Fruit fly (Drosophila melanogaster) whole organism, embryonic: ENCODE results near the gene CG7069.

Experiments used
- Adf1 ChIP-seq: fragments of 200-800 bp; sonication (Bioruptor generic); IDR thresholded peaks from 2 replicates; pipeline ENCODE4 v1.3.6; 2022; ENCODE audit warnings: missing biosample characterization, missing genetic modification characterization
- Atf6 ChIP-seq: fragments of 200-800 bp; sonication (Bioruptor generic); IDR thresholded peaks from 2 replicates; pipeline ENCODE4 v1.3.6; 2022; ENCODE audit warnings: missing biosample characterization, missing genetic modification characterization
- Bgb ChIP-seq: fragments of 200-800 bp; sonication (Bioruptor generic); IDR thresholded peaks from 2 replicates; pipeline ENCODE4 v1.3.6; 2022; ENCODE audit warnings: missing biosample characterization, missing genetic modification characterization; ENCODE audit not compliant: partially characterized antibody
- CG10267 ChIP-seq: fragments of 200-800 bp; sonication (Bioruptor generic); optimal IDR thresholded peaks from 2 replicates; lab custom pipeline; 2018; ENCODE audit warnings: missing biosample characterization, mild to moderate bottlenecking, missing genetic modification characterization, moderate library complexity
- CG10274 ChIP-seq: fragments of 200-800 bp; sonication (Bioruptor generic); optimal IDR thresholded peaks from 3 replicates; lab custom pipeline; 2017; ENCODE audit warnings: missing biosample characterization, mild to moderate bottlenecking, missing genetic modification characterization
- CG11695 ChIP-seq: fragments of 200-800 bp; sonication (Bioruptor generic); IDR thresholded peaks from 3 replicates; pipeline ENCODE4 v1.3.6; 2022; ENCODE audit warnings: missing biosample characterization, missing genetic modification characterization
- CG13123 ChIP-seq: fragments of 200-800 bp; sonication (Bioruptor generic); optimal IDR thresholded peaks from 2 replicates; lab custom pipeline; 2016; ENCODE audit warnings: missing biosample characterization, missing genetic modification characterization
- CG14050 ChIP-seq: fragments of 200-800 bp; sonication (Bioruptor generic); IDR thresholded peaks from 3 replicates; pipeline ENCODE4 v1.3.6; 2022; ENCODE audit warnings: missing biosample characterization, missing genetic modification characterization
- CG14667 ChIP-seq: fragments of 200-800 bp; sonication (Bioruptor generic); IDR thresholded peaks from 2 replicates; pipeline ENCODE4 v1.3.6; 2022; ENCODE audit warnings: missing biosample characterization, missing genetic modification characterization
- CG15514 ChIP-seq: fragments of 200-800 bp; sonication (Bioruptor generic); optimal IDR thresholded peaks from 3 replicates; lab custom pipeline; 2017; ENCODE audit warnings: missing biosample characterization, missing genetic modification characterization, mild to moderate bottlenecking, moderate library complexity, missing genetic modification reagents
- CG2199 ChIP-seq: fragments of 200-800 bp; sonication (Bioruptor generic); IDR thresholded peaks from 3 replicates; pipeline ENCODE4 v1.3.6; 2022; ENCODE audit warnings: missing biosample characterization, missing genetic modification characterization
- CG2202 ChIP-seq: fragments of 200-800 bp; sonication (Bioruptor generic); optimal IDR thresholded peaks from 2 replicates; lab custom pipeline; 2018; ENCODE audit warnings: missing biosample characterization, mild to moderate bottlenecking, missing genetic modification characterization
- CG2712 ChIP-seq: fragments of 200-800 bp; optimal IDR thresholded peaks from 3 replicates; lab custom pipeline; 2019; ENCODE audit warnings: missing biosample characterization, mild to moderate bottlenecking, missing genetic modification characterization, moderate library complexity
- CG2875 ChIP-seq: fragments of 200-800 bp; sonication (Bioruptor generic); optimal IDR thresholded peaks from 2 replicates; lab custom pipeline; 2017; ENCODE audit warnings: missing biosample characterization, mild to moderate bottlenecking, missing genetic modification characterization, missing genetic modification reagents
- CG4404 ChIP-seq: fragments of 200-800 bp; sonication (Bioruptor generic); IDR thresholded peaks from 2 replicates; pipeline ENCODE4 v1.3.6; 2022; ENCODE audit warnings: missing biosample characterization, missing genetic modification characterization
- CG6254 ChIP-seq: fragments of 200-800 bp; sonication (Bioruptor generic); optimal IDR thresholded peaks from 3 replicates; lab custom pipeline; 2017; ENCODE audit warnings: mild to moderate bottlenecking, missing biosample characterization, missing genetic modification reagents, missing genetic modification characterization
- CG6689 ChIP-seq: fragments of 200-800 bp; sonication (Bioruptor generic); IDR thresholded peaks from 2 replicates; pipeline ENCODE4 v1.3.6; 2022; ENCODE audit warnings: missing biosample characterization, missing genetic modification characterization
- CG8924 ChIP-seq: fragments of 200-800 bp; optimal IDR thresholded peaks from 3 replicates; lab custom pipeline; 2019; ENCODE audit warnings: missing biosample characterization, mild to moderate bottlenecking, missing genetic modification characterization, moderate library complexity
- CG9817 ChIP-seq: fragments of 200-800 bp; sonication (Bioruptor generic); optimal IDR thresholded peaks from 2 replicates; lab custom pipeline; 2018; ENCODE audit warnings: missing biosample characterization, mild to moderate bottlenecking, missing genetic modification characterization, moderate library complexity
- D ChIP-seq, 2 experiments: fragments of 200-800 bp in 1 of 2; fragments of >200 bp in 1 of 2; sonication (Bioruptor generic) in 1 of 2; optimal IDR thresholded peaks; 2 replicates in 1 of 2; 3 replicates in 1 of 2; lab custom pipeline; 2017; ENCODE audit warnings: mild to moderate bottlenecking in 1 of 2, missing biosample characterization in 1 of 2, missing genetic modification characterization in 1 of 2, missing genetic modification reagents in 1 of 2
- Dbx ChIP-seq: fragments of 200-800 bp; sonication (Bioruptor generic); IDR thresholded peaks from 3 replicates; pipeline ENCODE4 v1.3.6; 2022; ENCODE audit warnings: missing biosample characterization, missing genetic modification characterization
- H15 ChIP-seq: fragments of 200-800 bp; sonication (Bioruptor generic); IDR thresholded peaks from 3 replicates; pipeline ENCODE4 v1.3.6; 2022; ENCODE audit warnings: missing biosample characterization, missing genetic modification characterization
- HLH3B ChIP-seq: fragments of 200-800 bp; sonication (Bioruptor generic); IDR thresholded peaks from 2 replicates; pipeline ENCODE4 v1.3.6; 2022; ENCODE audit warnings: missing biosample characterization, missing genetic modification characterization
- Mad ChIP-seq: fragments of 200-800 bp; sonication (Bioruptor generic); optimal IDR thresholded peaks from 2 replicates; lab custom pipeline; 2016; ENCODE audit warnings: missing biosample characterization, missing genetic modification characterization
- Mrtf ChIP-seq: fragments of 200-800 bp; sonication (Bioruptor generic); IDR thresholded peaks from 3 replicates; pipeline ENCODE4 v1.3.6; 2022; ENCODE audit warnings: missing biosample characterization, missing genetic modification characterization
- Scr ChIP-seq: fragments of 200-800 bp; sonication (Bioruptor generic); IDR thresholded peaks from 2 replicates; pipeline ENCODE4 v1.3.6; 2022; ENCODE audit warnings: missing biosample characterization, missing genetic modification characterization; ENCODE audit not compliant: partially characterized antibody
- Sox100B ChIP-seq: fragments of 200-800 bp; sonication (Bioruptor generic); optimal IDR thresholded peaks from 3 replicates; lab custom pipeline; 2018; ENCODE audit warnings: missing biosample characterization, mild to moderate bottlenecking, missing genetic modification characterization
- Sry-β ChIP-seq: fragments of 200-800 bp; sonication (Bioruptor generic); optimal IDR thresholded peaks from 2 replicates; lab custom pipeline; 2018; ENCODE audit warnings: missing biosample characterization, mild to moderate bottlenecking, missing genetic modification characterization, moderate library complexity
- Xbp1 ChIP-seq: fragments of 200-800 bp; sonication (Bioruptor generic); optimal IDR thresholded peaks from 3 replicates; lab custom pipeline; 2016; ENCODE audit warnings: missing biosample characterization, mild to moderate bottlenecking, missing genetic modification characterization
- bcd ChIP-seq: fragments of 200-800 bp; sonication (Bioruptor generic); optimal IDR thresholded peaks from 2 replicates; lab custom pipeline; 2017; ENCODE audit warnings: missing biosample characterization, mild to moderate bottlenecking, missing genetic modification characterization
- bsh ChIP-seq, 2 experiments: fragments of 200-800 bp; sonication (Bioruptor generic); optimal IDR thresholded peaks; 2 replicates each; lab custom pipeline; 2017 to 2018; ENCODE audit warnings: mild to moderate bottlenecking in 2 of 2, missing biosample characterization in 2 of 2, missing genetic modification characterization in 2 of 2, moderate library complexity in 1 of 2
- cato ChIP-seq: fragments of 200-800 bp; sonication (Bioruptor generic); optimal IDR thresholded peaks from 2 replicates; lab custom pipeline; 2016; ENCODE audit warnings: missing biosample characterization, missing genetic modification characterization, borderline replicate concordance
- chif ChIP-seq, 2 experiments: fragments of 200-800 bp; sonication (Bioruptor generic); optimal IDR thresholded peaks; 3 replicates each; lab custom pipeline; 2016; ENCODE audit warnings: missing biosample characterization in 2 of 2, missing genetic modification characterization in 2 of 2
- en ChIP-seq: fragments of 200-800 bp; sonication (Bioruptor generic); optimal IDR thresholded peaks from 2 replicates; lab custom pipeline; 2016; ENCODE audit warnings: missing biosample characterization, missing genetic modification characterization
- fd3F ChIP-seq: fragments of 200-800 bp; sonication (Bioruptor generic); optimal IDR thresholded peaks from 2 replicates; lab custom pipeline; 2018; ENCODE audit warnings: missing biosample characterization, mild to moderate bottlenecking, missing genetic modification characterization, moderate library complexity
- fd64A ChIP-seq: fragments of 200-800 bp; sonication (Bioruptor generic); optimal IDR thresholded peaks from 3 replicates; lab custom pipeline; 2018; ENCODE audit warnings: missing biosample characterization, mild to moderate bottlenecking, missing genetic modification characterization
- fd96Cb ChIP-seq: fragments of 200-800 bp; sonication (Bioruptor generic); optimal IDR thresholded peaks from 2 replicates; lab custom pipeline; 2018; ENCODE audit warnings: missing biosample characterization, mild to moderate bottlenecking, missing genetic modification characterization, moderate library complexity
- ftz-f1 ChIP-seq: fragments of 200-800 bp; sonication (Bioruptor generic); optimal IDR thresholded peaks from 2 replicates; lab custom pipeline; 2016; ENCODE audit warnings: missing biosample characterization, missing genetic modification characterization
- gro ChIP-seq: fragments of 200-800 bp; sonication (Bioruptor generic); optimal IDR thresholded peaks from 2 replicates; lab custom pipeline; 2016; ENCODE audit warnings: missing biosample characterization, missing genetic modification characterization
- ind ChIP-seq: fragments of 200-800 bp; sonication (Bioruptor generic); optimal IDR thresholded peaks from 3 replicates; lab custom pipeline; 2016; ENCODE audit warnings: missing biosample characterization, missing genetic modification characterization
- lab ChIP-seq: fragments of 200-800 bp; sonication (Bioruptor generic); optimal IDR thresholded peaks from 3 replicates; lab custom pipeline; 2017; ENCODE audit warnings: missing biosample characterization, missing genetic modification characterization, mild to moderate bottlenecking, moderate library complexity, missing genetic modification reagents
- nmo ChIP-seq: fragments of 200-800 bp; sonication (Bioruptor generic); optimal IDR thresholded peaks from 2 replicates; lab custom pipeline; 2018; ENCODE audit warnings: missing biosample characterization, mild to moderate bottlenecking, missing genetic modification characterization, moderate library complexity
- psq ChIP-seq: fragments of 200-800 bp; sonication (Bioruptor generic); optimal IDR thresholded peaks from 2 replicates; lab custom pipeline; 2017; ENCODE audit warnings: missing biosample characterization, missing genetic modification characterization
- slbo ChIP-seq: fragments of 200-800 bp; sonication (Bioruptor generic); IDR thresholded peaks from 2 replicates; pipeline ENCODE4 v1.3.6; 2022; ENCODE audit warnings: missing biosample characterization, missing genetic modification characterization
- trem ChIP-seq: fragments of 200-800 bp; optimal IDR thresholded peaks from 3 replicates; lab custom pipeline; 2019; ENCODE audit warnings: missing biosample characterization, mild to moderate bottlenecking, missing genetic modification characterization, moderate library complexity
- wek ChIP-seq: fragments of 200-800 bp; sonication (Bioruptor generic); optimal IDR thresholded peaks from 3 replicates; lab custom pipeline; 2018; ENCODE audit warnings: missing biosample characterization, mild to moderate bottlenecking, missing genetic modification characterization, moderate library complexity

CG7069 gene

DNA sequence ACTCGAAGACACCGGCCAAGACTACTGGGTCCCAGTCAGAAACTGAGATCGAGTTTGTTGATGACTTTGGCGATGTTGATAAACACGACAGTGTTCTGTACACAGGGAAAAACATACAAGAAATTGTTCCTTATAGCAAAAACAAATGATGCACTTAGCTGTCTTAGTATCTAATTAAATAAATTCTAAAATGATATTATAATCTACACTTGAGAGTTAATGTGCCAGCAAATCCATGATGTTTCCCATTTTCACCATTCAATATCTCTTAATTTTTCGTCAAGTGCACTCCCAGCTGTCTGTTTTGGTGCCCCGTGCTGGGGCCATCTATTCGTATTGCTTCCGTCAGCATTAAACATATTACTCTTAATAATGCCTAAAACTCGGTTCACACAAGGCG, 27.6 kb downstream of the CG7069 start (continued):
- TF ChIP-seq lab (GFP tag; lab: Kevin White, UChicago) (no peak), ftz-f1 (GFP tag; lab: Kevin White, UChicago) (no peak), CG2875 (GFP tag; lab: Kevin White, UChicago) (no peak), en (no peak), CG14667 (GFP tag; lab: Robert Waterston, UW) (0 out of 2 replicates have a peak, but pooled peaks have one; percentile 15), Atf6 (GFP tag; lab: Robert Waterston, UW) (peak; percentile 49; the same call in 1 of the 2 replicates), D (optimal IDR thresholded peaks at IDR 0.05; lab: Kevin White, UChicago) (no peak), D (GFP tag; optimal IDR thresholded peaks at IDR 0.05; lab: Kevin White, UChicago) (peak; percentile 17), CG15514 (GFP tag; lab: Kevin White, UChicago) (peak; percentile 18), CG9817 (tag; lab: Kevin White, UChicago) (no peak), fd3F (GFP tag; lab: Kevin White, UChicago) (peak; percentile 28), cato (GFP tag; lab: Kevin White, UChicago) (no peak), nmo (GFP tag; lab: Kevin White, UChicago) (peak; percentile 34), fd96Cb (peak; percentile 18), H15 (GFP tag; lab: Robert Waterston, UW) (peak; percentile 14; the same call in 1 of the 3 replicates), CG11695 (GFP tag; lab: Robert Waterston, UW) (peak; percentile 51; the same call in 1 of the 3 replicates), CG10267 (tag; lab: Kevin White, UChicago) (peak; percentile 29), slbo (peak; percentile 73), chif (GFP tag; optimal IDR thresholded peaks at IDR 0.05; lab: Kevin White, UChicago) (peak in 1 of 2 experiments; percentile 7), CG4404 (no peak), bcd (peak; percentile 27), CG6689 (GFP tag; lab: Robert Waterston, UW) (peak; percentile 43), CG8924 (peak; percentile 19), Dbx (GFP tag; lab: Robert Waterston, UW) (peak; percentile 51; the same call in 2 of the 3 replicates), Mrtf (GFP tag; lab: Robert Waterston, UW) (peak; percentile 62; the same call in 2 of the 3 replicates), CG2199 (no peak), bsh (GFP tag; optimal IDR thresholded peaks at IDR 0.05; lab: Kevin White, UChicago) (peak; percentile 14 to 58), trem (tag; lab: Kevin White, UChicago) (peak; percentile 15), Xbp1 (GFP tag; lab: Kevin White, UChicago) (peak; percentile 11), ind (peak; percentile 25), Scr (GFP tag; lab: Robert Waterston, UW) (no peak)

dm6 chr3R:22402355-22402754, 29.7 kb downstream of the CG7069 start, which contains the start of gene CG13856:
Gene CG13856 (plus strand): TSS chr3R:22402655.
- no peak for TF ChIP-seq psq
- TF ChIP-seq Adf1 (GFP tag; lab: Robert Waterston, UW): peak; percentile 17; the same call in 1 of the 2 replicates
- no peak for TF ChIP-seq CG13123 (GFP tag; lab: Kevin White, UChicago)

DNA sequence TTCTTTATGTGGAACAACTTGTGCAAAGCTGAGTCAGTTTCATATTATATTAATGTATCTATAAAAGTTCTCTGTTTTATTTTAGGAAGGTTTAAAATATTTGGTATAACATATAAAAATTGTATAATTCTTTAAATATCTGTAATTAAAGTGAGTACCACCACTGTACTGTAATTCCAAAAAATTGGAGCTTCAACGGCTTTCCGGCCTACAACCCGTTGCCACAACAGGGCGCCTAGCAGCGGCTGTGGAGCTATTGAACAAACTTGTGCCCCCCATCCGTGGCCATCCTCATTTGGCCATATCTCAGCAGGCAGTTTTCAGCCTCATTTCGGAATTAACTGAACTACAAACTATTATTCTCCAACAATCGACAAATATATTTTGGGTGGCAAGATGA, 33.0 kb downstream of the CG7069 start, which contains the start of gene CG13855:
Gene CG13855, plus strand, starts transcription at position 301 of the 400 bp plus-strand sequence.
- TF ChIP-seq CG6254 (GFP tag; lab: Kevin White, UChicago): no peak
- no peak for TF ChIP-seq CG2712
- no peak for TF ChIP-seq CG14050 (GFP tag; lab: Robert Waterston, UW)
- TF ChIP-seq Mad (GFP tag; lab: Kevin White, UChicago): no peak
- no peak for TF ChIP-seq CG10274 (GFP tag; lab: Kevin White, UChicago)
- no peak for TF ChIP-seq HLH3B (GFP tag; lab: Robert Waterston, UW)
- no peak for TF ChIP-seq wek (GFP tag; lab: Kevin White, UChicago)
- TF ChIP-seq Bgb (GFP tag; lab: Robert Waterston, UW): no peak
- TF ChIP-seq gro: no peak
- TF ChIP-seq CG2202 (tag; lab: Kevin White, UChicago): no peak
- TF ChIP-seq Sox100B: no peak
- TF ChIP-seq nmo (GFP tag; lab: Kevin White, UChicago): no peak
- no peak for TF ChIP-seq fd64A (GFP tag; lab: Kevin White, UChicago)
- TF ChIP-seq Sry-β: no peak
